Fruit fly (Drosophila melanogaster) whole organism, embryonic: ENCODE results near the gene CG5850.

Experiments
- Adf1 ChIP-seq: fragments of 200-800 bp; sonication (Bioruptor generic); IDR thresholded peaks from 2 replicates; pipeline ENCODE4 v1.3.6; 2022; ENCODE audit warnings: missing biosample characterization, missing genetic modification characterization
- CG10267 ChIP-seq: fragments of 200-800 bp; sonication (Bioruptor generic); optimal IDR thresholded peaks from 2 replicates; lab custom pipeline; 2018; ENCODE audit warnings: missing biosample characterization, mild to moderate bottlenecking, missing genetic modification characterization, moderate library complexity
- CG12104 ChIP-seq: fragments of 200-800 bp; sonication (Bioruptor generic); optimal IDR thresholded peaks from 3 replicates; lab custom pipeline; 2016; ENCODE audit warnings: missing biosample characterization, missing genetic modification characterization
- CG14965 ChIP-seq: fragments of 200-800 bp; sonication (Bioruptor generic); optimal IDR thresholded peaks from 2 replicates; lab custom pipeline; 2016; ENCODE audit warnings: missing biosample characterization, missing genetic modification characterization, borderline replicate concordance
- CG15269 ChIP-seq: fragments of 200-800 bp; sonication (Bioruptor generic); optimal IDR thresholded peaks from 2 replicates; lab custom pipeline; 2018; ENCODE audit warnings: missing biosample characterization, mild to moderate bottlenecking, missing genetic modification characterization, moderate library complexity
- CG15601 ChIP-seq: fragments of 200-800 bp; sonication (Bioruptor generic); optimal IDR thresholded peaks from 3 replicates; lab custom pipeline; 2019; ENCODE audit warnings: missing biosample characterization, mild to moderate bottlenecking, missing genetic modification characterization, moderate library complexity
- CG34376 ChIP-seq: fragments of 200-800 bp; sonication (Bioruptor generic); optimal IDR thresholded peaks from 2 replicates; lab custom pipeline; 2018; ENCODE audit warnings: missing biosample characterization, mild to moderate bottlenecking, missing genetic modification characterization
- CG4282 ChIP-seq: fragments of 200-800 bp; sonication (Bioruptor generic); optimal IDR thresholded peaks from 2 replicates; lab custom pipeline; 2016; ENCODE audit warnings: missing biosample characterization, missing genetic modification characterization
- CG4328 ChIP-seq: fragments of 200-800 bp; sonication (Bioruptor generic); optimal IDR thresholded peaks from 3 replicates; lab custom pipeline; 2017; ENCODE audit warnings: missing biosample characterization, missing genetic modification reagents, missing genetic modification characterization
- CG4617 ChIP-seq: fragments of 200-800 bp; sonication (Bioruptor generic); optimal IDR thresholded peaks from 3 replicates; lab custom pipeline; 2016; ENCODE audit warnings: missing biosample characterization, missing genetic modification characterization, borderline replicate concordance
- CG4730 ChIP-seq: fragments of 200-800 bp; sonication (Bioruptor generic); IDR thresholded peaks from 2 replicates; pipeline ENCODE4 v1.3.6; 2022; ENCODE audit warnings: missing biosample characterization, missing genetic modification characterization
- CG5180 ChIP-seq: fragments of 200-800 bp; sonication (Bioruptor generic); optimal IDR thresholded peaks from 3 replicates; lab custom pipeline; 2017; ENCODE audit warnings: missing biosample characterization, missing genetic modification characterization, mild to moderate bottlenecking, moderate library complexity, missing genetic modification reagents
- CG6813 ChIP-seq: fragments of 200-800 bp; sonication (Bioruptor generic); optimal IDR thresholded peaks from 2 replicates; lab custom pipeline; 2017; ENCODE audit warnings: missing biosample characterization, missing genetic modification characterization, mild to moderate bottlenecking, moderate library complexity, missing genetic modification reagents
- CG8388 ChIP-seq: fragments of 200-800 bp; sonication (Bioruptor generic); optimal IDR thresholded peaks from 2 replicates; lab custom pipeline; 2019; ENCODE audit warnings: missing biosample characterization, mild to moderate bottlenecking, missing genetic modification characterization, moderate library complexity
- CG8924 ChIP-seq: fragments of 200-800 bp; optimal IDR thresholded peaks from 3 replicates; lab custom pipeline; 2019; ENCODE audit warnings: missing biosample characterization, mild to moderate bottlenecking, missing genetic modification characterization, moderate library complexity
- CG9727 ChIP-seq: fragments of 200-800 bp; sonication (Bioruptor generic); optimal IDR thresholded peaks from 3 replicates; lab custom pipeline; 2017; ENCODE audit warnings: missing biosample characterization, mild to moderate bottlenecking, missing genetic modification characterization
- CoRest ChIP-seq: fragments of 200-800 bp; sonication (Bioruptor generic); optimal IDR thresholded peaks from 3 replicates; lab custom pipeline; 2018; ENCODE audit warnings: missing biosample characterization, mild to moderate bottlenecking, missing genetic modification characterization, moderate library complexity
- Dbx ChIP-seq: fragments of 200-800 bp; sonication (Bioruptor generic); IDR thresholded peaks from 3 replicates; pipeline ENCODE4 v1.3.6; 2022; ENCODE audit warnings: missing biosample characterization, missing genetic modification characterization
- Ets97D ChIP-seq: fragments of 200-800 bp; sonication (Bioruptor generic); optimal IDR thresholded peaks from 3 replicates; lab custom pipeline; 2016; ENCODE audit warnings: missing biosample characterization, missing genetic modification characterization
- GATAe ChIP-seq: fragments of 200-800 bp; sonication (Bioruptor generic); conservative IDR thresholded peaks from 2 replicates; pipeline ENCODE4 v1.3.6; 2022; ENCODE audit warnings: missing biosample characterization, missing genetic modification characterization
- Jarid2 ChIP-seq: fragments of 200-800 bp; sonication (Bioruptor generic); optimal IDR thresholded peaks from 3 replicates; lab custom pipeline; 2017; ENCODE audit warnings: mild to moderate bottlenecking, missing biosample characterization, missing genetic modification reagents, missing genetic modification characterization
- MTF-1 ChIP-seq: fragments of 200-800 bp; sonication (Bioruptor generic); optimal IDR thresholded peaks from 2 replicates; lab custom pipeline; 2018; ENCODE audit warnings: missing biosample characterization, mild to moderate bottlenecking, missing genetic modification characterization, borderline replicate concordance
- NC2β ChIP-seq: fragments of 200-800 bp; sonication (Bioruptor generic); optimal IDR thresholded peaks from 2 replicates; lab custom pipeline; 2016; ENCODE audit warnings: missing biosample characterization, missing genetic modification characterization
- NFAT ChIP-seq: fragments of 200-800 bp; sonication (Bioruptor generic); IDR thresholded peaks from 2 replicates; pipeline ENCODE4 v1.3.6; 2022; ENCODE audit warnings: missing biosample characterization, missing genetic modification characterization
- NfI ChIP-seq: fragments of 200-800 bp; sonication (Bioruptor generic); optimal IDR thresholded peaks from 3 replicates; lab custom pipeline; 2018; ENCODE audit warnings: missing biosample characterization, mild to moderate bottlenecking, missing genetic modification characterization, moderate library complexity
- PHDP ChIP-seq: fragments of 200-800 bp; sonication (Bioruptor generic); optimal IDR thresholded peaks from 3 replicates; lab custom pipeline; 2018; ENCODE audit warnings: missing biosample characterization, mild to moderate bottlenecking, missing genetic modification characterization, moderate library complexity
- Ptx1 ChIP-seq: fragments of 200-800 bp; sonication (Bioruptor generic); IDR thresholded peaks from 2 replicates; pipeline ENCODE4 v1.3.6; 2022; ENCODE audit warnings: missing biosample characterization, missing genetic modification characterization
- TFAM ChIP-seq: fragments of 200-800 bp; sonication (Bioruptor generic); optimal IDR thresholded peaks from 2 replicates; lab custom pipeline; 2017; ENCODE audit warnings: missing biosample characterization, missing genetic modification characterization, inconsistent platforms
- ac ChIP-seq: fragments of 200-800 bp; sonication (Bioruptor generic); optimal IDR thresholded peaks from 3 replicates; lab custom pipeline; 2017; ENCODE audit warnings: missing biosample characterization, mild to moderate bottlenecking, missing genetic modification characterization
- caup ChIP-seq: fragments of 200-800 bp; sonication (Bioruptor generic); optimal IDR thresholded peaks from 3 replicates; lab custom pipeline; 2017; ENCODE audit warnings: missing biosample characterization, mild to moderate bottlenecking, missing genetic modification characterization, moderate library complexity; ENCODE audit not compliant: severe bottlenecking
- danr ChIP-seq: fragments of 200-800 bp; sonication (Bioruptor generic); IDR thresholded peaks from 2 replicates; pipeline ENCODE4 v1.3.6; 2022; ENCODE audit warnings: missing biosample characterization, missing genetic modification characterization
- dimm ChIP-seq: fragments of 200-800 bp; sonication (Bioruptor generic); IDR thresholded peaks from 2 replicates; pipeline ENCODE4 v1.3.6; 2022; ENCODE audit warnings: missing biosample characterization, missing genetic modification characterization
- ems ChIP-seq: fragments of 200-800 bp; sonication (Bioruptor generic); optimal IDR thresholded peaks from 3 replicates; lab custom pipeline; 2016; ENCODE audit warnings: missing biosample characterization, missing genetic modification characterization
- fd3F ChIP-seq: fragments of 200-800 bp; sonication (Bioruptor generic); optimal IDR thresholded peaks from 2 replicates; lab custom pipeline; 2018; ENCODE audit warnings: missing biosample characterization, mild to moderate bottlenecking, missing genetic modification characterization, moderate library complexity
- fd96Cb ChIP-seq: fragments of 200-800 bp; sonication (Bioruptor generic); optimal IDR thresholded peaks from 2 replicates; lab custom pipeline; 2018; ENCODE audit warnings: missing biosample characterization, mild to moderate bottlenecking, missing genetic modification characterization, moderate library complexity
- ftz-f1 ChIP-seq: fragments of 200-800 bp; sonication (Bioruptor generic); optimal IDR thresholded peaks from 2 replicates; lab custom pipeline; 2016; ENCODE audit warnings: missing biosample characterization, missing genetic modification characterization
- hkb ChIP-seq, 2 experiments: fragments of 200-800 bp in 1 of 2; fragments of >200 bp in 1 of 2; sonication (Bioruptor generic) in 1 of 2; IDR thresholded peaks in 1 of 2; optimal IDR thresholded peaks in 1 of 2; 2 replicates each; pipeline versions ENCODE4 v1.3.6 to Lab custom; 2017 to 2022; ENCODE audit warnings: missing biosample characterization in 1 of 2, missing genetic modification characterization in 1 of 2
- insv ChIP-seq, 2 experiments: fragments of 200-800 bp; sonication (Bioruptor generic); optimal IDR thresholded peaks; 3 replicates each; lab custom pipeline; 2016 to 2018; ENCODE audit warnings: missing biosample characterization in 2 of 2, missing genetic modification characterization in 2 of 2
- klu ChIP-seq: fragments of 200-800 bp; sonication (Bioruptor generic); IDR thresholded peaks from 2 replicates; pipeline ENCODE4 v1.3.6; 2022; ENCODE audit warnings: missing biosample characterization, missing genetic modification characterization
- lmd ChIP-seq: fragments of 200-800 bp; sonication (Bioruptor generic); IDR thresholded peaks from 2 replicates; pipeline ENCODE4 v1.3.6; 2022; ENCODE audit warnings: missing biosample characterization, missing genetic modification characterization
- onecut ChIP-seq: fragments of 200-800 bp; sonication (Bioruptor generic); IDR thresholded peaks from 2 replicates; pipeline ENCODE4 v1.3.6; 2022; ENCODE audit warnings: missing biosample characterization, missing genetic modification characterization
- pan ChIP-seq, 4 experiments: fragments of >200 bp in 3 of 4; fragments of 200-800 bp in 1 of 4; sonication (Bioruptor generic) in 1 of 4; optimal IDR thresholded peaks in 3 of 4; IDR thresholded peaks in 1 of 4; 2 replicates each; pipeline versions ENCODE4 v1.3.6 to Lab custom; 2017 to 2022; ENCODE audit warnings: missing biosample characterization in 2 of 4, missing genetic modification characterization in 2 of 4, mixed read lengths in 1 of 4
- peb ChIP-seq: fragments of 200-800 bp; sonication (Bioruptor generic); IDR thresholded peaks from 2 replicates; pipeline ENCODE4 v1.3.6; 2022; ENCODE audit warnings: missing biosample characterization, missing genetic modification characterization
- ranshi ChIP-seq: fragments of 200-800 bp; sonication (Bioruptor generic); IDR thresholded peaks from 2 replicates; pipeline ENCODE4 v1.3.6; 2022; ENCODE audit warnings: missing biosample characterization, missing genetic modification characterization
- sd ChIP-seq: fragments of 200-800 bp; sonication (Bioruptor generic); optimal IDR thresholded peaks from 3 replicates; lab custom pipeline; 2018; ENCODE audit warnings: missing biosample characterization, mild to moderate bottlenecking, missing genetic modification characterization, moderate library complexity
- so ChIP-seq: fragments of 200-800 bp; sonication (Bioruptor generic); IDR thresholded peaks from 3 replicates; pipeline ENCODE4 v1.3.6; 2022; ENCODE audit warnings: missing biosample characterization, missing genetic modification characterization
- sr ChIP-seq: fragments of 200-800 bp; sonication (Bioruptor generic); IDR thresholded peaks from 3 replicates; pipeline ENCODE4 v1.3.6; 2022; ENCODE audit warnings: missing biosample characterization, missing genetic modification characterization

The CG5850 gene

dm6 chr2L:9984078-9984772 lies 20.5 kb upstream of the CG5850 start, which contains the start of gene bib (continued):
- TF ChIP-seq CG8388 (GFP tag; lab: Kevin White, UChicago) (peak; percentile 87), NfI (peak; percentile 76), CG4282 (GFP tag; lab: Kevin White, UChicago) (no peak), CG14965 (no peak), ftz-f1 (GFP tag; lab: Kevin White, UChicago) (no peak), CG4617 (GFP tag; lab: Kevin White, UChicago) (peak; percentile 59), danr (GFP tag; lab: Robert Waterston, UW) (peak; percentile 56; the same call in 1 of the 2 replicates), CoRest (tag; lab: Kevin White, UChicago) (peak; percentile 89), caup (GFP tag; lab: Kevin White, UChicago) (peak; percentile 79), ac (GFP tag; lab: Kevin White, UChicago) (peak; percentile 81), NFAT (no peak), CG10267 (tag; lab: Kevin White, UChicago) (peak; percentile 89), lmd (GFP tag; lab: Robert Waterston, UW) (peak; percentile 74), CG15269 (tag; lab: Kevin White, UChicago) (peak; percentile 77), sr (GFP tag; lab: Robert Waterston, UW) (peak; percentile 38; the same call in 1 of the 3 replicates), onecut (GFP tag; lab: Robert Waterston, UW) (peak; percentile 75), CG4328 (peak; percentile 78), CG4730 (GFP tag; lab: Robert Waterston, UW) (peak; percentile 40; the same call in 1 of the 2 replicates), Dbx (GFP tag; lab: Robert Waterston, UW) (0 out of 3 replicates have a peak, but pooled peaks have one; percentile 19), insv (GFP tag; optimal IDR thresholded peaks at IDR 0.05; lab: Kevin White, UChicago) (peak in 1 of 2 experiments; percentile 25), Ets97D (GFP tag; lab: Kevin White, UChicago) (peak; percentile 30), CG34376 (GFP tag; lab: Kevin White, UChicago) (peak; percentile 22), CG8924 (tag; lab: Kevin White, UChicago) (peak; percentile 94), ems (GFP tag; lab: Kevin White, UChicago) (peak; percentile 19), CG5180 (peak; percentile 96), CG9727 (GFP tag; lab: Kevin White, UChicago) (peak; percentile 96), CG6813 (GFP tag; lab: Kevin White, UChicago) (peak; percentile 87), CG12104 (peak; percentile 78), so (peak; percentile 62; the same call in 1 of the 3 replicates), TFAM (peak; percentile 48), MTF-1 (peak; percentile 42), ranshi (GFP tag; lab: Robert Waterston, UW) (peak; percentile 14; the same call in 1 of the 2 replicates), pan (optimal IDR thresholded peaks at IDR 0.05; lab: Kevin White, UChicago) (no peak), pan (GFP tag; optimal IDR thresholded peaks at IDR 0.05 in 1 of 2, IDR thresholded peaks at IDR 0.05 in 1 of 2) (peak in 1 of 2 experiments; percentile 58), CG15601 (tag; lab: Kevin White, UChicago) (peak; percentile 86), NC2β (GFP tag; lab: Kevin White, UChicago) (peak; percentile 53), klu (GFP tag; lab: Robert Waterston, UW) (no peak; the same call in 1 of the 2 replicates), Adf1 (GFP tag; lab: Robert Waterston, UW) (peak; percentile 37; the same call in 1 of the 2 replicates), peb (GFP tag; lab: Robert Waterston, UW) (peak; percentile 48), sd (tag; lab: Kevin White, UChicago) (peak; percentile 33), fd3F (GFP tag; lab: Kevin White, UChicago) (peak; percentile 52), Jarid2 (peak; percentile 84), GATAe (GFP tag; lab: Robert Waterston, UW) (no peak), hkb (optimal IDR thresholded peaks at IDR 0.05; lab: Kevin White, UChicago) (no peak), hkb (GFP tag; IDR thresholded peaks at IDR 0.05; lab: Robert Waterston, UW) (peak; percentile 65), Ptx1 (peak; percentile 67), dimm (GFP tag; lab: Robert Waterston, UW) (no peak), fd96Cb (tag; lab: Kevin White, UChicago) (peak; percentile 85), PHDP (tag; lab: Kevin White, UChicago) (peak; percentile 81)
